Fruit fly (Drosophila melanogaster) S2 (cell line): ENCODE measurements around the gene CG13239.

Experiments used
- CG8478 ChIP-seq: fragments of >200 bp; optimal IDR thresholded peaks from 2 replicates; lab custom pipeline; 2018
- CTCF ChIP-seq, 2 experiments: fragments of >200 bp; optimal IDR thresholded peaks; 2 replicates each; lab custom pipeline; 2018

The CG13239 gene

DNA sequence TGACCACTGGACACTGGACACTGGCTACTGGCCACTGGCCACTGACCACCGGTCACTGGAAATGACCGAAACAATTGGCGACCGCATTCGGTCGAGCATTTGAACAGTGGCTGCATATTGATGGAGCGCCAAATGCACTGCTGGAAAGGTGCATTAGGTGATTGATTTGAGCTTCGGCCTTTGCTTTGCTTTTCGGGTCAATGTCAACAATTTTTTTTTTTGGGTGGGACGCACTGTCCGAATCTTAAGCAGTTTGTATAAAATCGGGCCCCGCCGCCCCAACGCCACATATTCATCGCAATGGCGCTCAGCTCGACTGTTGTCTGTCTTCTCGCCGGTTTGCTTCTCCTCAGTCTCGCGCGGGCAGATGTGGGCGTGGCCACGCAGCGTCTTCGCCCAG lies at the start of gene CG13239:
TSS of gene CG13239 (plus strand) at position 301 of the 400 bp plus-strand sequence.
- no peak for TF ChIP-seq CTCF (optimal IDR thresholded peaks at IDR 0.05; lab: Kevin White, UChicago)
- no peak for TF ChIP-seq CG8478 (lab: Kevin White, UChicago)

DNA sequence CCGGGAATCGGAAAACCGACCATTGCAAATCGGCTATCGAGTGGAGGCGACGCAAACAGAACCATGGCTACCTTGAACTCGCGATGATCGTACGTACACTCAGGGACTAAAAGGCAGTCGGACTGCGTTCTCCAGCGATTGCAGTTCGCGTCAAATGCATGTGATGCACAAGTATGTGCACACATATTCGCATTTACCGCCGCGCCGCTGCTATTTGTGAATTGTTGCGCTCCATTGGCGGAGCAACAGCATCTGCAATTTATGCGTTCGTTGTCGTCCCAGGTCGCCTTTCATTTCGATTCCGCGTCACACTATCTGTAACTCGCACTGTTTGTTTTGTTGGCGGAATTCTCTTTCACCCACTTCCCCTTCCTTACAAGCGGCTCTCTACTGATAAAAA lies 40.4 kb upstream of the CG13239 start:
- no peak for TF ChIP-seq CG8478 (lab: Kevin White, UChicago)
- no peak for TF ChIP-seq CTCF (optimal IDR thresholded peaks at IDR 0.05; lab: Kevin White, UChicago)

DNA sequence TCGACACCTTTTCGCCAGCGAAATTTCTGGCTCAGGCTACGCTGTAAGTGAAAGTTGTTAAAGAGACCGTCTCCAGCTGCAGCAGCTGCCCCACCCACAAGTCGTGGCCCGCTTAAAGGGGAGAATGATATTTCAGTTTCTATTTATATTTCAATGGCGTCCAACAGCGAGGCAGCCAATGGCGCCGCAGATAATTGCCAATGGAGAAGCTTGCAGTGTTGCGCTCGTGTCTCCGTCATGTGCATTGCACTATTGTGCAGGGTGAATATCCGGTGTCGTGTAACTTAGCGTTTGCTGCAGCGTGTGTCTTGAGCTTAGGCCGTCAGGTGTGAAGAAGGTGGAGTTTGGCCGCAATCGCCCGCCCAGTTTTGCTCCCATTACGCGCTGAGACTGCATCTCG lies 39.2 kb upstream of the CG13239 start:
- TF ChIP-seq CG8478 (lab: Kevin White, UChicago) (no peak), CTCF (optimal IDR thresholded peaks at IDR 0.05; lab: Kevin White, UChicago) (no peak)

DNA sequence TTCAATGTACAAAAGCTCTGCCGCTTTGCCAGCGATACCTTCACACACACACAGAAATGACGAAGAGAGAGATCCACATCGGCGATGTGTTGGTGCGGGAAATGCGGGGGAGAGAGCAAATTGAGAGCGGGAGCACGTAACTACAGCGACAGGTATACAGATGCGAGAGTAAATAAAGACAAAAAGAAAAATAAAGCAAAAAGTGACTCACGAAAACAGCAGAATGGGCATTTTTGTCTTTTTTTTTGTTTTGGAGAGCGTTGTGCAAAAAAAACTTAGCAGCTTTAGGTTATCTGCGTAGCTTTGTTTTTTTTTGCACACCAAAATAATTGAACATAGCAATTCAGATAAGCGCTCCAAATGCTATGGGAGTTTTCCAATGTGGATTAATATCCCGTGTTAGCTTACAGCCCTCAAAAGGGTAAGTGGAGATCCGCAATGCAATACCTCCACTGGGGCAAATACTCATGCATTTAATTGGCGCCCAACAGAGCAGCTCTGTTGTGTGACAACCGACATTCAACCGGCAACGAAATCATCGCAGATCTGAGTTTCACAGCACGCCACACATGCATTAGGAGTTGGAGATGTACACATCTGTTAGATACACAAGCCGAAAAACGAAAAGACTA lies 37.9 kb upstream of the CG13239 start:
- TF ChIP-seq CTCF (optimal IDR thresholded peaks at IDR 0.05; lab: Kevin White, UChicago) (no peak), CG8478 (lab: Kevin White, UChicago) (no peak)

DNA sequence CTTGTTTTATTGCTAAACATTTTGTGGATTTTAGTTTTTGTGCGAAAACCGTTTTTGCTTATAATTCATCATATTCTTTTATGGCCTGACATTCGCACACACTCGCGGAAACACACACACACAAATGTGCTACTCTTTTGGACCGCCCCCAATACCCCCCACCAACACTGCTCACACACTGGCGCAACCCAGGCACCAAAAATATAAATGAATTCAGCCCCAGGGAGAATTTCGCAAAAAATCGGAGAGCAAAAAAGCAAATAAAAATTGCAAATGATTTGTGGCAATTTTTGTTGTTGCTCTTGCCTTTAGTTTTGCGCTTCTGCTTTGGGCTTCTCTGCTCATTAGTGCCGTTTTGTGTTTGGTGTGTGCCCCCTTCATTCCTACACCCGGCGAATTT lies 37.4 kb upstream of the CG13239 start:
- no peak for TF ChIP-seq CTCF (optimal IDR thresholded peaks at IDR 0.05; lab: Kevin White, UChicago)
- TF ChIP-seq CG8478 (lab: Kevin White, UChicago): no peak

DNA sequence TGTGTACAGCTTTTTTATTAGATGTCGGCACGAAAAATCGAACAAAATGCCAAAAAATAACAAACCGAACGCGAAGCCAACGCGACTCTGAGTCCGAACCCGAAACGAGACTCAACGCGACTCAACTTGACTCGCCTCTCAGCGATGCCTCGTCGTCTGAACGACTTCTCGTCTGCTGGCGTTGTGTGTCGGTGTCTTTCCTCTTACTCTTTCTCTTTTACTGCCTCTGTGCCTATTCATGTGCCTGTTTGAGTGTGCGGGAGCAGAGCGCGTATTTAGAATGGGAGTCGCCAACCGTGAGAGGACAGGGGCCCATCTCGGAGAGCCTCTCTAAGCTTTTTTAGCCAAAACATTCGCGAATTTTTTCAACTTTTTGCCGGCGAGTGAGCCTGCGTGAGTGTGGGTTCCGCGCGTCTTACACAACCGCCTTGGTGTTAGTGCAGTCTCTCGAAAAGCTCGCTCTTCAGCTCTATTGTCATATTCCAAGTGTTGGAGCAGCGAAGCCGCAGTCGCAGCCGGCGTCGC lies 35.9 kb upstream of the CG13239 start:
- TF ChIP-seq CG8478 (lab: Kevin White, UChicago): no peak
- no peak for TF ChIP-seq CTCF (optimal IDR thresholded peaks at IDR 0.05; lab: Kevin White, UChicago)

DNA sequence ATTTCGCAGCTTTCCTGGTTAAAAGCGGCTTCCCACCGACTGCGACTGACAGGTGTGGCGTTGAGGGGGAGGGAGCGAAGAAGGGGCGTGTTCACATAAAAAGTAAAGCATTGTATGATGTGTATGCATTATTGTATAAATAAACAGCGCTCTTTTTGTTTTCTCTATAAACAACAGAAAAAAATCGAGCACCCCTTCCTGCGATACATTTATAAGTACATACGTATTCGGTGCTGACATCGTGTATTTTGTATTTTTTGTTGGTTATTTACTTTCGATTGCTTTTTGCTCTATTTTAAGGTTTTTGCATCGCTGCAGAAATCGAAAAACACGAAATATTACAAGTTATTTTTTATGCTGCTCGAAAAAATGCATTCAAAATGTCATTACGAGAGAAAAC lies 34.4 kb upstream of the CG13239 start:
- TF ChIP-seq CTCF (optimal IDR thresholded peaks at IDR 0.05; lab: Kevin White, UChicago): no peak
- TF ChIP-seq CG8478 (lab: Kevin White, UChicago): no peak

DNA sequence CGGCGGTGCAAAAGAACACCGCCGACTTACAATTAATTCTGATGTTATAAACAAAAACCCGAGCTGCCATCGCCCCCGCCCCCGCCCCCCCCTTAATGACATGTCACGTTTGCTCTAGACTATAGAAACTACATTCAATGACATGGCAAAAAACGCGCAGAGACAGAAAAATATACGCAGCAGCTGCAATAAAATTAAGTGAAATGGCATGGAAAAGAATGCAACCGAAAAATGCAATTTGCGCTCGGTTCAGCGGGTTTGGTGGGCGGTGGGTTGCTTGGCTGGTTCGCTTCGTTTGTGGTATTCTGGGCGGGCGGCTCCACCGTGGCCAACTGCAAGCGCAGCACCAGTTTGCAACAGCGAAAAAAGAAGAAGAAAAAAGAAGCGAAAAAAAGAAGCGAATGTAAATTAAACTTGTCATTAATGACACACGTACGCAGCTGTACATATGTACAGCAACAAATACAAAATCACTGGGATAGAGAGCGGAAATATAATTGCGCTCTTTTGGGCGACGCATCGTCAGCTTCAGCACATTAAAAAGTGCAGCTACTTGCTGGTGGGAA lies 30.4 kb upstream of the CG13239 start:
- TF ChIP-seq CG8478 (lab: Kevin White, UChicago) (no peak), CTCF (optimal IDR thresholded peaks at IDR 0.05; lab: Kevin White, UChicago) (no peak)

DNA sequence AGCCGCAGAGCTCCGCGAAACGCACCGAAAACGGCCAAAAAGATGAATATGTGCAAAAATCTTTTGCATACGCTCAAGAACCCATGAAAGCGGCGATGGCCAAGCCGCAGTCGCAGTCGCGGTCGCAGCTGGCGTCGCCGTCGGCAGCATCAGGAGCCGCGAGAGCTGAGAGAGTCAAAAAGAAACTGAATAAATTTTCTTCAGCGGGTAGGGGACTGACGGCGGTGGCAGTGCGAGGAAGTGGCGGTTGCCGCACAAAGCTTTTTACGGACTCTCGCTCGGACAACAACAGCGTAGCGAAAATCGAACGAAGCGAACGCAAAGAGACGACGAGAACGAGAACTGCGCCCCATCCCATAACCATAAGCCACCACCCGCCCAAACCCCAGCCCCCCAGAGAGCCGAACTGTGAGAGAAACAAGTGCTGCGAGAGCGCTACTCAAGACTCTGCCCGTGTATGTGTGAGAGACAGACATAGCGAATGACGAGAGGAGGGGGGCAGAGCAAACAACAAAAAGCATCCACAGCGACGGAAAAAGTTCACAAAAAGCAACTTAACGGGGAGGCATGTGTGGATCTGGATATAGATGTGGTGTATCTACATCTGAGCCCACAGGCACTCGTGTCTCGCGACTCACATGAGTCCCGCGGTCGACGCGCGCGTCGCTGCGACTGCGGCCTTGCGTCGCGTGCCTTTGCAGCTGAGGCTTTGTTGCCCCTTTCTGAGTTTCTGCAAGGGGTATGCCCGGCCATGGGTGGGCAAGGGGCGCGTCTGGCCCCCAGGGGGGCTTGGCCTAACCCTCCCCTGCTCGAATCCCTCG lies 25.2 kb upstream of the CG13239 start, which contains the start of gene jim:
TSS of gene jim (minus strand) at position 51 of the 821 bp plus-strand sequence.
- TF ChIP-seq CG8478 (lab: Kevin White, UChicago) (no peak), CTCF (optimal IDR thresholded peaks at IDR 0.05; lab: Kevin White, UChicago) (no peak)

DNA sequence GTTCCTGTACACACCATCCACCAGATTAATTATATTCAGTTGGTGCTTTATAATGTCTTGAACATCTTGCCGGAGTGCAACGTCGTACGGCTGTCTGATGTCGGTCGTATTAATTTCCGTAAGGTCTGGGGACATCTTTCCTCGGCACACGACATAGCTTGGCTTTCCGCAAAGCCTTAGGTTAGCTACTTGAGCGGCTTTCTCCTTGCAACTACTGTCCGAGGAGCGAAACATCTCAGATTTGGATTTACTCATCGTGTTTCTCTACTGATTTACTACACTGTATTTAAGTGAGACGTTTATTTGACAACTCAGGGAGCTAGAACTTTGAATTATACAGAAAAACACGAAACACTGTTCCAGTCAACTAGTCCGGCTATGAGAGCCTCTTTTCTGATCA lies 23.8 kb upstream of the CG13239 start, which contains the start of the genes CG11226 and CG45428:
TSS of gene CG11226 (plus strand) at position 301 of the 400 bp plus-strand sequence.
TSS of gene CG45428 (minus strand) at position 303 of the 400 bp plus-strand sequence.
- TF ChIP-seq CTCF (optimal IDR thresholded peaks at IDR 0.05; lab: Kevin White, UChicago): no peak
- no peak for TF ChIP-seq CG8478 (lab: Kevin White, UChicago)

DNA sequence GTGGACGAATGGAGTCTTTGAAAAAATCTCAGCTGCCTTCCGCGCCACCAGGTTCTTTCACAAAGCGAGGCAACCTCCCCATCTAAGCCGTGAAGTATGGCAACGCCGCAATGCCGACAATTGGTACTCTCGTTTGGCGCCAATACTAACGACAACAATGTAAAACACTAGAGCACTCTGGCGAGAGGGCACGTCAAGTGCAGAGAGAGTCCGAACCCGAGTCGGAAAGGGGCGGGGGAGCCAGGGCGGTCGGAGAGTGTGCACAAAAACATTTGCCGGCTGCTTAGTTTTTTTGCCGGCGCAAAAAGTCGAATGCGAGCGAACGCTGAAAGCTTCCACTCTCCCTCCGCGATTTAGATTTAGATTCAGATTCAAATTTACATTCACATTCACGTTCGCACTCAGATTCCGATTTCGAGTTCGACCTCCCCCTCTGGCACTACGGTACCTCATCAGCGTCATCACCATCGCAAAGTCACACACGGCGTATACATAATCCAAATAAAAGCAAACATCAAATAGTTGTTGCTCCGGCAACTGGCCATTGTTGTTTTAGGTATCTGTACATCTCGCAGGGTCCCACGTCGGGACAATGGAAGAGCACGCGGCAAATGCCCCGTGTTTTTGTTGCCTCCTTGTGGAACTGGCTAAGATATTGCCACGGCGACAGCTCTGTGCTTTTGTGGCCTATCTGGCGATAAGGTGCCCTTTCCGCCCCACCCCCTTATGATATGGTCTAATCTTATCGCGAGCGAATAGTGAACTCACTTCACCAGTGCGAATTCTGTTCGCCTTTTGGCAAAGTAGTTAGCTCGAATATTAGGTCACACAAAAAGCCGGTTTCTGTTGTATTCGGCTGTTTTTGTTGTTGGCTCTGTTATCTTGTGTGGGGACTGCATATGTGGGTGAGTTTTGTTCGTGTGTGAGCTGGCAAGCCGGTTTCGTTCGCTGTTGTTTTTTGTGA lies 22.7 kb upstream of the CG13239 start:
- no peak for TF ChIP-seq CG8478 (lab: Kevin White, UChicago)
- TF ChIP-seq CTCF (optimal IDR thresholded peaks at IDR 0.05; lab: Kevin White, UChicago): no peak

DNA sequence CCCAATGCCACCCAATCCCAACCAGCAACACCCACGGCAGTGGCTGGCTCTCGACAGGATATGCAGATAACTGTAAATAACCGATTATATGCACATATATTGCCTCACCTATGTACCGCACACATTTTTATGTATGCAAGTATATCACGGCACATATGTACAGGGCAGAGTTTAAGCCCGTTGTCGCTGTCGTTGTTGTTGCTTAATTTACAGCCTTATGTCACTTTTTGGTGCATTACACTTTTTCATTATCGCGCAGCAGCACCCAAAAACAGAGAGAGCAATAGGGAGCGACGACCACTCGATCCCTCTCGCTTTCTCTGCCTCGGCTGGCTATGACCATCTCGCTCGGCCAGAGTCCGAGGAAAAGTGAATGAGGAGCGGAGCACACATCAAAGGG lies 21.3 kb upstream of the CG13239 start:
- TF ChIP-seq CG8478 (lab: Kevin White, UChicago): no peak
- TF ChIP-seq CTCF (optimal IDR thresholded peaks at IDR 0.05; lab: Kevin White, UChicago): no peak

DNA sequence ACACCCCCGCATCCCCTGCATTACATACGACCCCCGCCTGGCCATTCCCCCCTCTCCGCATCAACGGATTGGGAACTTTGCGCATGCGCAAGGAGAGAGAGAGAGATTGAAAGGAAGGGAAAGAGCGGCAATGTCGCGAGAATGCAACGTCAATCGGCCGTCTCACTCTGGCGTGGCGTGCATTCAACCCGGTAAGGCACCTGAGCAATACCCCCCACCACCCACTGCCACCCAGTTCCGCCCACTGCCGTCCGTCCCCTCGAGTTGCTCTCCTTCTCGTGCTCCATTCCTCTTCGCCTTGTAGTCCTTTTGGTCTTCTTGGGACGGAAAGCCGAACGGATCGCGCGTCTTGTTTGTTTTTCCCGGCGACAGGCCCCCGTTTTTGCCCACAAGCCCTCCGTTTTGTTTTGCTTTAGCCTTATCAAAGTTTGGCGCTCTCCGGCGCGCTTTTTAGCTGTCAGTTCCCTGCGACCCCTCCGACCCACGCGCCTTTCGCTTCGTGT lies 20.8 kb upstream of the CG13239 start:
- TF ChIP-seq CTCF (optimal IDR thresholded peaks at IDR 0.05; lab: Kevin White, UChicago) (no peak), CG8478 (lab: Kevin White, UChicago) (no peak)
